ENCODE assay signal across 7 worm cellular contexts in genomic region chrX:14356683-14357287, ce11.
TF ChIP-seq lines count a peak whose summit lies in the region.

No protein-coding gene starts in this region.

TF ChIP-seq in whole organism, L1 larva, 84 proteins besides CTCF, POLR2A, EP300 and RAD21 (continues in another document):
- no peak for TF ChIP-seq nhr-20 (tag; optimal IDR thresholded peaks at IDR 0.05; lab: Kevin White, UChicago)
- peak; percentile 98 for TF ChIP-seq ces-1 (GFP tag; optimal IDR thresholded peaks at IDR 0.05; lab: Kevin White, UChicago)
- TF ChIP-seq nhr-71 (tag; optimal IDR thresholded peaks at IDR 0.05; lab: Kevin White, UChicago), result peak; percentile 60
- no peak for TF ChIP-seq ztf-4 (tag; optimal IDR thresholded peaks at IDR 0.05; lab: Kevin White, UChicago)
- TF ChIP-seq ceh-8 (GFP tag; optimal IDR thresholded peaks at IDR 0.05; lab: Kevin White, UChicago), result peak; percentile 47
- no peak for TF ChIP-seq dsc-1 (tag; optimal IDR thresholded peaks at IDR 0.05; lab: Kevin White, UChicago)
- no peak for TF ChIP-seq aha-1 (tag; optimal IDR thresholded peaks at IDR 0.05; lab: Kevin White, UChicago)
- TF ChIP-seq unc-98 (GFP tag; IDR thresholded peaks at IDR 0.05; lab: Robert Waterston, UW), result no peak
- TF ChIP-seq elt-3 (tag; optimal IDR thresholded peaks at IDR 0.05; lab: Kevin White, UChicago), result no peak
- TF ChIP-seq irx-1 (tag; optimal IDR thresholded peaks at IDR 0.05; lab: Kevin White, UChicago), result no peak
- TF ChIP-seq nhr-77 (tag; optimal IDR thresholded peaks at IDR 0.05; lab: Kevin White, UChicago), result no peak
- peak; percentile 28 for TF ChIP-seq swsn-7 (tag; optimal IDR thresholded peaks at IDR 0.05; lab: Kevin White, UChicago)
- TF ChIP-seq nhr-19 (GFP tag; conservative IDR thresholded peaks at IDR 0.05; lab: Robert Waterston, UW), result no peak
- TF ChIP-seq lin-14 (GFP tag; optimal IDR thresholded peaks at IDR 0.05; lab: Kevin White, UChicago), result peak; percentile 91

TF ChIP-seq in whole organism, L2 larva, 48 proteins besides CTCF, POLR2A, EP300 and RAD21:
- peak; percentile 38 for TF ChIP-seq F13H6.1 (tag; optimal IDR thresholded peaks at IDR 0.05; lab: Kevin White, UChicago)
- peak in 1 of 2 experiments; percentile 46 for TF ChIP-seq lsy-2 (tag; optimal IDR thresholded peaks at IDR 0.05; lab: Kevin White, UChicago)
- TF ChIP-seq ceh-82 (tag; optimal IDR thresholded peaks at IDR 0.05; lab: Kevin White, UChicago), result no peak
- peak; percentile 47 for TF ChIP-seq C34F6.9 (tag; optimal IDR thresholded peaks at IDR 0.05; lab: Kevin White, UChicago)
- TF ChIP-seq egl-27 (tag; optimal IDR thresholded peaks at IDR 0.05; lab: Kevin White, UChicago), result peak; percentile 43
- TF ChIP-seq sma-9 (GFP tag; optimal IDR thresholded peaks at IDR 0.05; lab: Kevin White, UChicago), result peak; percentile 75
- no peak for TF ChIP-seq sma-9 (tag; optimal IDR thresholded peaks at IDR 0.05; lab: Kevin White, UChicago)
- TF ChIP-seq lin-39 (tag; optimal IDR thresholded peaks at IDR 0.05; lab: Kevin White, UChicago), result no peak
- peak; percentile 17 for TF ChIP-seq crh-2 (tag; optimal IDR thresholded peaks at IDR 0.05; lab: Kevin White, UChicago)

TF ChIP-seq in whole organism, L3 larva, 47 proteins besides CTCF, POLR2A, EP300 and RAD21:
- TF ChIP-seq skn-1 (tag; optimal IDR thresholded peaks at IDR 0.05; lab: Kevin White, UChicago), result peak; percentile 10
- no peak for TF ChIP-seq sea-2 (GFP tag; optimal IDR thresholded peaks at IDR 0.05; lab: Kevin White, UChicago)
- TF ChIP-seq fkh-10 (GFP tag; optimal IDR thresholded peaks at IDR 0.05; lab: Kevin White, UChicago), result peak; percentile 99
- TF ChIP-seq nfya-1 (tag; optimal IDR thresholded peaks at IDR 0.05; lab: Kevin White, UChicago; ENCODE audit: insufficient read depth), result peak; percentile 43
- TF ChIP-seq jun-1 (tag; optimal IDR thresholded peaks at IDR 0.05; lab: Kevin White, UChicago), result no peak
TF ChIP-seq in whole organism, L3 larva: peak in this region for 3.

TF ChIP-seq in whole organism, L4 larva, 104 proteins besides CTCF, POLR2A, EP300 and RAD21 (continues in another document):
- no peak for TF ChIP-seq snpc-4 (tag; optimal IDR thresholded peaks at IDR 0.05; lab: Kevin White, UChicago)
- peak; percentile 26 for TF ChIP-seq mep-1 (tag; optimal IDR thresholded peaks at IDR 0.05; lab: Kevin White, UChicago)
- TF ChIP-seq madf-9 (GFP tag; conservative IDR thresholded peaks at IDR 0.05; lab: Robert Waterston, UW), result no peak
- peak; percentile 96 for TF ChIP-seq aha-1 (tag; lab: Kevin White, UChicago)
- no peak for TF ChIP-seq egl-27 (tag; optimal IDR thresholded peaks at IDR 0.05; lab: Kevin White, UChicago)
- TF ChIP-seq F37D6.2 (tag; optimal IDR thresholded peaks at IDR 0.05; lab: Kevin White, UChicago), result peak; percentile 4
- TF ChIP-seq F10B5.3 (tag; optimal IDR thresholded peaks at IDR 0.05; lab: Kevin White, UChicago), result no peak
- no peak for TF ChIP-seq zfp-3 (GFP tag; conservative IDR thresholded peaks at IDR 0.05; lab: Robert Waterston, UW)
- no peak for TF ChIP-seq lin-13 (GFP tag; optimal IDR thresholded peaks at IDR 0.05; lab: Kevin White, UChicago)
- TF ChIP-seq lsy-2 (tag; optimal IDR thresholded peaks at IDR 0.05; lab: Kevin White, UChicago), result peak in 1 of 2 experiments; percentile 55
- no peak for TF ChIP-seq cey-2 (tag; optimal IDR thresholded peaks at IDR 0.05; lab: Kevin White, UChicago; ENCODE audit: borderline replicate concordance, insufficient read depth)
- TF ChIP-seq dve-1 (tag; optimal IDR thresholded peaks at IDR 0.05; lab: Kevin White, UChicago; ENCODE audit: insufficient read depth), result no peak
- TF ChIP-seq dmd-6 (GFP tag; IDR thresholded peaks at IDR 0.05; lab: Robert Waterston, UW), result peak; percentile 15; the same call in 1 of the 2 replicates
- TF ChIP-seq skn-1 (tag; optimal IDR thresholded peaks at IDR 0.05; lab: Kevin White, UChicago), result no peak
- no peak for TF ChIP-seq nhr-10 (tag; optimal IDR thresholded peaks at IDR 0.05; lab: Kevin White, UChicago)
- no peak for TF ChIP-seq Y5F2A.4 (GFP tag; optimal IDR thresholded peaks at IDR 0.05; lab: Kevin White, UChicago)

TF ChIP-seq in whole organism, late embryonic, 69 proteins besides CTCF, POLR2A, EP300 and RAD21:
- TF ChIP-seq K02D7.2 (tag; optimal IDR thresholded peaks at IDR 0.05; lab: Kevin White, UChicago) (no peak), pros-1 (tag; optimal IDR thresholded peaks at IDR 0.05; lab: Kevin White, UChicago) (no peak), gmeb-2 (tag; optimal IDR thresholded peaks at IDR 0.05; lab: Kevin White, UChicago) (no peak), pha-4 (tag; optimal IDR thresholded peaks at IDR 0.05; lab: Kevin White, UChicago) (no peak), elt-2 (tag; optimal IDR thresholded peaks at IDR 0.05; lab: Kevin White, UChicago) (no peak), unc-42 (tag; optimal IDR thresholded peaks at IDR 0.05; lab: Kevin White, UChicago) (peak; percentile 100)

TF ChIP-seq in whole organism, mixed stage, embryonic, 35 proteins besides CTCF, POLR2A, EP300 and RAD21:
- no peak for TF ChIP-seq blmp-1 (tag; optimal IDR thresholded peaks at IDR 0.05; lab: Kevin White, UChicago)
- TF ChIP-seq ces-1 (GFP tag; optimal IDR thresholded peaks at IDR 0.05; lab: Kevin White, UChicago), result peak; percentile 99

TF ChIP-seq in whole organism, young adult, 124 proteins besides CTCF, POLR2A, EP300 and RAD21:
- TF ChIP-seq lin-40 (tag; optimal IDR thresholded peaks at IDR 0.05; lab: Kevin White, UChicago) (peak; percentile 42), cebp-1 (GFP tag; IDR thresholded peaks at IDR 0.05; lab: Robert Waterston, UW) (no peak), cebp-1 (tag; optimal IDR thresholded peaks at IDR 0.05; lab: Kevin White, UChicago) (peak; percentile 73), ceh-27 (GFP tag; optimal IDR thresholded peaks at IDR 0.05; lab: Kevin White, UChicago) (no peak), lin-26 (GFP tag; IDR thresholded peaks at IDR 0.05; lab: Robert Waterston, UW) (no peak)
